In the genomic region with DNA sequence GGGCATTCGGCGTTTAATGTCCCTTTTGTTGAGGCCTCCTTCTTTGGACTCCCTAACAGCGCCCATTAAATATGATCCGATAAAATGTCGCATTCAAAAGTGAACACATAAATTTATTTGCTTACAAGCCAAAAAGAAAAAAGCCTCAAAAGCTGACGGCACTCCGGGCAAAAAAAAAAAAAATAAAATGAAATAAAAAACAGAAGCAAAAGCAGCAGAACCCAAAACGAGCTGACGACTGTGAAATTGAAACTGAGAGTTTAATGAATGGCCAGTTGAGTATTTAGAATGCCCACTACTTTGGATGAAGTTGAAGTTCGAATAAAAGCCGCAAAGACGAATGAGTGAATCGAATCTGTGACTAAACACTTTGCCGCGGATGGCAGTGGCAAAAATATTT, we compare ENCODE assay signal across 2 fruit fly cellular contexts.
A peak's percentile ranks its signal among the peaks of the same experiment; 100 is the strongest.
TF ChIP-seq lines count a peak whose summit lies in the region.

No protein-coding gene starts in this region.

TF ChIP-seq in whole organism, adult, 20 proteins besides CTCF, POLR2A, EP300 and RAD21:
- TF ChIP-seq tj (GFP tag; optimal IDR thresholded peaks at IDR 0.05; lab: Kevin White, UChicago) = peak; percentile 97
- TF ChIP-seq CG14711 (tag; optimal IDR thresholded peaks at IDR 0.05; lab: Kevin White, UChicago) = no peak
- no peak for TF ChIP-seq Mnt (GFP tag; optimal IDR thresholded peaks at IDR 0.05; lab: Kevin White, UChicago)
- TF ChIP-seq ovo (GFP tag; optimal IDR thresholded peaks at IDR 0.05; lab: Kevin White, UChicago) = no peak

TF ChIP-seq in whole organism, prepupa, 60 proteins besides CTCF, POLR2A, EP300 and RAD21:
- TF ChIP-seq CG8319 (GFP tag; optimal IDR thresholded peaks at IDR 0.05; lab: Kevin White, UChicago) (no peak), Gug (GFP tag; IDR thresholded peaks at IDR 0.05; lab: Robert Waterston, UW) (no peak), svp (GFP tag; lab: Kevin White, UChicago) (no peak), CG6163 (GFP tag; IDR thresholded peaks at IDR 0.05; lab: Robert Waterston, UW) (peak; percentile 20; the same call in 1 of the 3 replicates)
